Worm (Caenorhabditis elegans): ENCODE data around the gene jmjd-3.3.

DNA sequence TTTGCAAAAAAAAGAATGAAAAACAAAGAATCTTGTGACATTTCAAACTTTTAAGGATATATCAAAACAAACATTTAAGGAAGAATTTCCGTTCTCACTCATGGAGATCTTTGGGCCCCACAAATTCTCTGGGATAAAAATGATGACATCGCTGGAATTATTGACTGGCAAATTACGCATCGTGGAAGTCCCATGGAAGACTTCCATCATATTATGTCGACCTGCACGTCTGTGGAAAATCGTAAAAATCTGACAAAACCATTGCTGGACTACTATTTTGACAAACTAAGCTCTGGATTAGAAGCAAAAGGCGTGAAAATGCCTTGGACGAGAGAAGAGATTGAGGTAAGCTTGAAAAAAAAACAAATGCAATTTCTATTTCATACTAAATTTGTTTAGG lies 18.7 kb upstream of the jmjd-3.3 start:
- TF ChIP-seq scrt-1 (GFP tag; IDR thresholded peaks at IDR 0.05) (no peak), ama-1 (optimal IDR thresholded peaks at IDR 0.05) (no peak), tra-4 (tag; optimal IDR thresholded peaks at IDR 0.05) (no peak), tbx-37 (GFP tag; conservative IDR thresholded peaks at IDR 0.05) (no peak), flt-1 (GFP tag; IDR thresholded peaks at IDR 0.05) (no peak), B0310.2 (tag; optimal IDR thresholded peaks at IDR 0.05) (no peak), aly-1 (tag; optimal IDR thresholded peaks at IDR 0.05) (no peak)

Measured in whole organism, early embryonic.